Fruit fly (Drosophila melanogaster) whole organism, embryonic: ENCODE data around the gene CG12948.

Source experiments
- Atf-2 ChIP-seq: fragments of 200-800 bp; sonication (Bioruptor generic); optimal IDR thresholded peaks from 2 replicates; lab custom pipeline; 2016; ENCODE audit warnings: missing biosample characterization, missing genetic modification characterization
- Atf3 ChIP-seq: fragments of 200-800 bp; sonication (Bioruptor generic); optimal IDR thresholded peaks from 3 replicates; lab custom pipeline; 2016; ENCODE audit warnings: missing biosample characterization, missing genetic modification characterization
- B-H1 ChIP-seq: fragments of 200-800 bp; sonication (Bioruptor generic); IDR thresholded peaks from 3 replicates; pipeline ENCODE4 v1.3.6; 2022; ENCODE audit warnings: missing biosample characterization, missing genetic modification characterization
- CG10431 ChIP-seq: fragments of 200-800 bp; sonication (Bioruptor generic); optimal IDR thresholded peaks from 3 replicates; lab custom pipeline; 2018; ENCODE audit warnings: missing biosample characterization, mild to moderate bottlenecking, missing genetic modification characterization
- CG11085 ChIP-seq: fragments of 200-800 bp; sonication (Bioruptor generic); IDR thresholded peaks from 2 replicates; pipeline ENCODE4 v1.3.6; 2022; ENCODE audit warnings: missing biosample characterization, missing genetic modification characterization
- CG11456 ChIP-seq: fragments of 200-800 bp; sonication (Bioruptor generic); IDR thresholded peaks from 3 replicates; pipeline ENCODE4 v1.3.6; 2022; ENCODE audit warnings: missing biosample characterization, missing genetic modification characterization
- CG13287 ChIP-seq: fragments of 200-800 bp; sonication (Bioruptor generic); IDR thresholded peaks from 2 replicates; pipeline ENCODE4 v1.3.6; 2022; ENCODE audit warnings: missing biosample characterization, missing genetic modification characterization; ENCODE audit not compliant: partially characterized antibody
- CG13296 ChIP-seq: fragments of 200-800 bp; sonication (Bioruptor generic); optimal IDR thresholded peaks from 3 replicates; lab custom pipeline; 2018; ENCODE audit warnings: missing biosample characterization, mild to moderate bottlenecking, missing genetic modification characterization
- CG14667 ChIP-seq: fragments of 200-800 bp; sonication (Bioruptor generic); IDR thresholded peaks from 2 replicates; pipeline ENCODE4 v1.3.6; 2022; ENCODE audit warnings: missing biosample characterization, missing genetic modification characterization
- CG1602 ChIP-seq: fragments of 200-800 bp; sonication (Bioruptor generic); optimal IDR thresholded peaks from 3 replicates; lab custom pipeline; 2016; ENCODE audit warnings: missing biosample characterization, missing genetic modification characterization
- CG16813 ChIP-seq: fragments of 200-800 bp; sonication (Bioruptor generic); IDR thresholded peaks from 3 replicates; pipeline ENCODE4 v1.3.6; 2022; ENCODE audit warnings: missing biosample characterization, missing genetic modification characterization; ENCODE audit not compliant: partially characterized antibody
- CG17361 ChIP-seq: fragments of 200-800 bp; sonication (Bioruptor generic); IDR thresholded peaks from 3 replicates; pipeline ENCODE4 v1.3.6; 2022; ENCODE audit warnings: missing biosample characterization, missing genetic modification characterization
- CG2129 ChIP-seq: fragments of 200-800 bp; sonication (Bioruptor generic); IDR thresholded peaks from 2 replicates; pipeline ENCODE4 v1.3.6; 2022; ENCODE audit warnings: missing biosample characterization, missing genetic modification characterization; ENCODE audit not compliant: partially characterized antibody
- CG3065 ChIP-seq: fragments of 200-800 bp; sonication (Bioruptor generic); optimal IDR thresholded peaks from 2 replicates; lab custom pipeline; 2016; ENCODE audit warnings: missing biosample characterization, missing genetic modification characterization
- CG31224 ChIP-seq: fragments of 200-800 bp; sonication (Bioruptor generic); IDR thresholded peaks from 2 replicates; pipeline ENCODE4 v1.3.6; 2022; ENCODE audit warnings: missing biosample characterization, missing genetic modification characterization
- CG7357 ChIP-seq: fragments of 200-800 bp; sonication (Bioruptor generic); IDR thresholded peaks from 3 replicates; pipeline ENCODE4 v1.3.6; 2022; ENCODE audit warnings: missing biosample characterization, missing genetic modification characterization
- E2f1 ChIP-seq: fragments of 200-800 bp; sonication (Bioruptor generic); IDR thresholded peaks from 2 replicates; pipeline ENCODE4 v1.3.6; 2022; ENCODE audit warnings: missing biosample characterization, missing genetic modification characterization
- Eip74EF ChIP-seq, 2 experiments: fragments of 200-800 bp in 1 of 2; fragments of >200 bp in 1 of 2; sonication (Bioruptor generic) in 1 of 2; optimal IDR thresholded peaks; 2 replicates each; lab custom pipeline; 2017 to 2019; ENCODE audit warnings: missing biosample characterization in 2 of 2, missing genetic modification characterization in 2 of 2, mild to moderate bottlenecking in 1 of 2, moderate library complexity in 1 of 2
- Fer1 ChIP-seq: fragments of 200-800 bp; sonication (Bioruptor generic); optimal IDR thresholded peaks from 2 replicates; lab custom pipeline; 2017; ENCODE audit warnings: missing biosample characterization, mild to moderate bottlenecking, missing genetic modification characterization
- Fer3 ChIP-seq: fragments of 200-800 bp; sonication (Bioruptor generic); optimal IDR thresholded peaks from 2 replicates; lab custom pipeline; 2018; ENCODE audit warnings: missing biosample characterization, mild to moderate bottlenecking, missing genetic modification characterization, moderate library complexity
- Gsc ChIP-seq: fragments of 200-800 bp; sonication (Bioruptor generic); IDR thresholded peaks from 2 replicates; pipeline ENCODE4 v1.3.6; 2022; ENCODE audit warnings: missing biosample characterization, missing genetic modification characterization
- HmgZ ChIP-seq: fragments of 200-800 bp; sonication (Bioruptor generic); optimal IDR thresholded peaks from 2 replicates; lab custom pipeline; 2018; ENCODE audit warnings: missing biosample characterization, mild to moderate bottlenecking, missing genetic modification characterization
- Hmx ChIP-seq: fragments of 200-800 bp; sonication (Bioruptor generic); optimal IDR thresholded peaks from 2 replicates; lab custom pipeline; 2016; ENCODE audit warnings: missing biosample characterization, missing genetic modification characterization
- Lim3 ChIP-seq: fragments of 200-800 bp; sonication (Bioruptor generic); IDR thresholded peaks from 2 replicates; pipeline ENCODE4 v1.3.6; 2022; ENCODE audit warnings: missing biosample characterization, missing genetic modification characterization
- Mad ChIP-seq: fragments of 200-800 bp; sonication (Bioruptor generic); optimal IDR thresholded peaks from 2 replicates; lab custom pipeline; 2016; ENCODE audit warnings: missing biosample characterization, missing genetic modification characterization
- NC2α ChIP-seq: fragments of 200-800 bp; sonication (Bioruptor generic); optimal IDR thresholded peaks from 2 replicates; lab custom pipeline; 2016; ENCODE audit warnings: missing biosample characterization, missing genetic modification characterization
- Nf-YC ChIP-seq: fragments of 200-800 bp; optimal IDR thresholded peaks from 3 replicates; lab custom pipeline; 2019; ENCODE audit warnings: missing biosample characterization, mild to moderate bottlenecking, missing genetic modification characterization, moderate library complexity
- Scr ChIP-seq: fragments of 200-800 bp; sonication (Bioruptor generic); IDR thresholded peaks from 2 replicates; pipeline ENCODE4 v1.3.6; 2022; ENCODE audit warnings: missing biosample characterization, missing genetic modification characterization; ENCODE audit not compliant: partially characterized antibody
- Sox102F ChIP-seq: fragments of 200-800 bp; sonication (Bioruptor generic); optimal IDR thresholded peaks from 2 replicates; lab custom pipeline; 2018; ENCODE audit warnings: missing biosample characterization, mild to moderate bottlenecking, missing genetic modification characterization, moderate library complexity
- Sry-β ChIP-seq: fragments of 200-800 bp; sonication (Bioruptor generic); optimal IDR thresholded peaks from 2 replicates; lab custom pipeline; 2018; ENCODE audit warnings: missing biosample characterization, mild to moderate bottlenecking, missing genetic modification characterization, moderate library complexity
- Xrp1 ChIP-seq: fragments of 200-800 bp; sonication (Bioruptor generic); IDR thresholded peaks from 2 replicates; pipeline ENCODE4 v1.3.6; 2022; ENCODE audit warnings: missing biosample characterization, missing genetic modification characterization
- ap ChIP-seq: fragments of 200-800 bp; sonication (Bioruptor generic); IDR thresholded peaks from 2 replicates; pipeline ENCODE4 v1.3.6; 2022; ENCODE audit warnings: missing biosample characterization, missing genetic modification characterization
- cato ChIP-seq: fragments of 200-800 bp; sonication (Bioruptor generic); optimal IDR thresholded peaks from 2 replicates; lab custom pipeline; 2016; ENCODE audit warnings: missing biosample characterization, missing genetic modification characterization, borderline replicate concordance
- disco-r ChIP-seq: fragments of 200-800 bp; sonication (Bioruptor generic); optimal IDR thresholded peaks from 2 replicates; lab custom pipeline; 2016; ENCODE audit warnings: missing biosample characterization, missing genetic modification characterization
- fd3F ChIP-seq: fragments of 200-800 bp; sonication (Bioruptor generic); optimal IDR thresholded peaks from 2 replicates; lab custom pipeline; 2018; ENCODE audit warnings: missing biosample characterization, mild to moderate bottlenecking, missing genetic modification characterization, moderate library complexity
- ftz-f1 ChIP-seq: fragments of 200-800 bp; sonication (Bioruptor generic); optimal IDR thresholded peaks from 2 replicates; lab custom pipeline; 2016; ENCODE audit warnings: missing biosample characterization, missing genetic modification characterization
- fu2 ChIP-seq: fragments of 200-800 bp; sonication (Bioruptor generic); optimal IDR thresholded peaks from 2 replicates; lab custom pipeline; 2016; ENCODE audit warnings: missing biosample characterization, missing genetic modification characterization
- gcm2 ChIP-seq: fragments of 200-800 bp; sonication (Bioruptor generic); optimal IDR thresholded peaks from 2 replicates; lab custom pipeline; 2016; ENCODE audit warnings: missing biosample characterization, missing genetic modification characterization
- hbn ChIP-seq: fragments of 200-800 bp; sonication (Bioruptor generic); IDR thresholded peaks from 2 replicates; pipeline ENCODE4 v1.3.6; 2022; ENCODE audit warnings: missing biosample characterization, missing genetic modification characterization; ENCODE audit not compliant: partially characterized antibody
- inv ChIP-seq: fragments of 200-800 bp; sonication (Bioruptor generic); IDR thresholded peaks from 2 replicates; pipeline ENCODE4 v1.3.6; 2022; ENCODE audit warnings: missing biosample characterization, missing genetic modification characterization; ENCODE audit not compliant: partially characterized antibody
- jing ChIP-seq: fragments of 200-800 bp; sonication (Bioruptor generic); optimal IDR thresholded peaks from 2 replicates; lab custom pipeline; 2018; ENCODE audit warnings: missing biosample characterization, mild to moderate bottlenecking, missing genetic modification characterization
- nom ChIP-seq: fragments of 200-800 bp; sonication (Bioruptor generic); optimal IDR thresholded peaks from 2 replicates; lab custom pipeline; 2017; ENCODE audit warnings: missing biosample characterization, missing genetic modification characterization, mild to moderate bottlenecking, moderate library complexity, missing genetic modification reagents
- pfk ChIP-seq: fragments of 200-800 bp; sonication (Bioruptor generic); optimal IDR thresholded peaks from 2 replicates; lab custom pipeline; 2018; ENCODE audit warnings: missing biosample characterization, mild to moderate bottlenecking, missing genetic modification characterization, moderate library complexity
- psq ChIP-seq: fragments of 200-800 bp; sonication (Bioruptor generic); optimal IDR thresholded peaks from 2 replicates; lab custom pipeline; 2017; ENCODE audit warnings: missing biosample characterization, missing genetic modification characterization
- row ChIP-seq: fragments of 200-800 bp; sonication (Bioruptor generic); IDR thresholded peaks from 3 replicates; pipeline ENCODE4 v1.3.6; 2022; ENCODE audit warnings: missing biosample characterization, missing genetic modification characterization
- scrt ChIP-seq: fragments of 200-800 bp; sonication (Bioruptor generic); optimal IDR thresholded peaks from 2 replicates; lab custom pipeline; 2018; ENCODE audit warnings: missing biosample characterization, mild to moderate bottlenecking, missing genetic modification characterization, moderate library complexity
- slou ChIP-seq: fragments of 200-800 bp; sonication (Bioruptor generic); optimal IDR thresholded peaks from 3 replicates; lab custom pipeline; 2016; ENCODE audit warnings: missing biosample characterization, missing genetic modification characterization
- slp2 ChIP-seq: fragments of 200-800 bp; sonication (Bioruptor generic); optimal IDR thresholded peaks from 2 replicates; lab custom pipeline; 2016; ENCODE audit warnings: missing biosample characterization, missing genetic modification characterization
- stwl ChIP-seq: fragments of 200-800 bp; sonication (Bioruptor generic); optimal IDR thresholded peaks from 3 replicates; lab custom pipeline; 2018; ENCODE audit warnings: missing biosample characterization, mild to moderate bottlenecking, missing genetic modification characterization, moderate library complexity
- toy ChIP-seq: fragments of 200-800 bp; sonication (Bioruptor generic); IDR thresholded peaks from 2 replicates; pipeline ENCODE4 v1.3.6; 2022; ENCODE audit warnings: missing biosample characterization, missing genetic modification characterization

CG12948 gene

DNA sequence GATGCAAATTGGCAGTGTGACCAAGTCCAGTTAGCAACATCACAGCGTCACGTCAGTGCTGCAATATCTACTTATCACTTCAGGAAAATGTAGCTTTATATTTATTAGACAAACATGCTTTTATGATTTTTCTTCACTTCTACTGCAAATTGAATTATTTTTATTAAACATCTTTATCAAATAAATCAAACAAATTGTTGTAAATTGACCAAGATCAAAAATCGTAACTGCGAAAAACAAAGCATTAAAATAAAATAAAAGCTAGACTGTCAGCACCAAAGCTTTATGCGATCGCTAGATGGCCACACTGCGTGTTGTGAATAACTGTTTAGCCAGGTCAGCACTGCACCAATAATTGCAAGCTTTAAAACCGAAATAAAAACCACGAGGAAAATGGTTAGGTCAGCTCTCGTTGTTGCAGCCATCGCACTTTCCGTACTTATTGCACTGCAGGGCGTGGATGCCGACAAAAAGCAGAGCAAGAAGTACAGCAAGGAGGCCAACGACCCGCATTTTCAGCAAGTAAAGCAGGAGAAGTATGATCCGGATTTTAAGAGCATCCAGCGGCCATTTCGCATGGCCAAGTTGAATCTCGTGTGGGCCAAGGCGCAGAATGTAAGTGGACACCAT, 43.7 kb upstream of the CG12948 start, which contains the start of the genes CG12945 and CG8507 (continued):
- TF ChIP-seq B-H1 (GFP tag; lab: Robert Waterston, UW) (no peak), jing (no peak), Hmx (no peak), hbn (no peak), cato (GFP tag; lab: Kevin White, UChicago) (no peak), NC2α (GFP tag; lab: Kevin White, UChicago) (no peak), Fer1 (peak; percentile 57), Sox102F (GFP tag; lab: Kevin White, UChicago) (no peak), CG13296 (GFP tag; lab: Kevin White, UChicago) (no peak), Xrp1 (GFP tag; lab: Robert Waterston, UW) (peak; percentile 26; the same call in 1 of the 2 replicates), CG11456 (GFP tag; lab: Robert Waterston, UW) (no peak), Lim3 (GFP tag; lab: Robert Waterston, UW) (no peak), CG2129 (GFP tag; lab: Robert Waterston, UW) (no peak), fu2 (no peak), Atf3 (GFP tag; lab: Kevin White, UChicago) (no peak), slp2 (GFP tag; lab: Kevin White, UChicago) (no peak), fd3F (GFP tag; lab: Kevin White, UChicago) (no peak), slou (GFP tag; lab: Kevin White, UChicago) (no peak), CG17361 (GFP tag; lab: Robert Waterston, UW) (peak; percentile 69), Eip74EF (GFP tag; optimal IDR thresholded peaks at IDR 0.05; lab: Kevin White, UChicago) (no peak), HmgZ (tag; lab: Kevin White, UChicago) (peak; percentile 77), ftz-f1 (GFP tag; lab: Kevin White, UChicago) (no peak), Scr (GFP tag; lab: Robert Waterston, UW) (no peak), nom (GFP tag; lab: Kevin White, UChicago) (peak; percentile 8), gcm2 (GFP tag; lab: Kevin White, UChicago) (no peak), CG1602 (no peak), CG11085 (GFP tag; lab: Robert Waterston, UW) (no peak), E2f1 (GFP tag; lab: Robert Waterston, UW) (no peak), Mad (peak; percentile 39), ap (GFP tag; lab: Robert Waterston, UW) (no peak), CG14667 (GFP tag; lab: Robert Waterston, UW) (no peak), CG16813 (GFP tag; lab: Robert Waterston, UW) (no peak), CG13287 (GFP tag; lab: Robert Waterston, UW) (no peak), CG31224 (GFP tag; lab: Robert Waterston, UW) (peak; percentile 20; the same call in 1 of the 2 replicates), Fer3 (tag; lab: Kevin White, UChicago) (peak; percentile 39), scrt (GFP tag; lab: Kevin White, UChicago) (no peak), disco-r (GFP tag; lab: Kevin White, UChicago) (no peak), Nf-YC (tag; lab: Kevin White, UChicago) (no peak), CG3065 (GFP tag; lab: Kevin White, UChicago) (no peak), CG7357 (GFP tag; lab: Robert Waterston, UW) (no peak), toy (GFP tag; lab: Robert Waterston, UW) (no peak), psq (GFP tag; lab: Kevin White, UChicago) (no peak), row (GFP tag; lab: Robert Waterston, UW) (peak; percentile 93), Sry-β (GFP tag; lab: Kevin White, UChicago) (peak; percentile 96), CG10431 (GFP tag; lab: Kevin White, UChicago) (no peak), Gsc (GFP tag; lab: Robert Waterston, UW) (no peak), inv (GFP tag; lab: Robert Waterston, UW) (no peak), Atf-2 (GFP tag; lab: Kevin White, UChicago) (peak; percentile 53), pfk (GFP tag; lab: Kevin White, UChicago) (no peak), stwl (tag; lab: Kevin White, UChicago) (peak; percentile 65)
